Worm (Caenorhabditis elegans): ENCODE data around the gene T04C12.9.

Gene T04C12.9

DNA sequence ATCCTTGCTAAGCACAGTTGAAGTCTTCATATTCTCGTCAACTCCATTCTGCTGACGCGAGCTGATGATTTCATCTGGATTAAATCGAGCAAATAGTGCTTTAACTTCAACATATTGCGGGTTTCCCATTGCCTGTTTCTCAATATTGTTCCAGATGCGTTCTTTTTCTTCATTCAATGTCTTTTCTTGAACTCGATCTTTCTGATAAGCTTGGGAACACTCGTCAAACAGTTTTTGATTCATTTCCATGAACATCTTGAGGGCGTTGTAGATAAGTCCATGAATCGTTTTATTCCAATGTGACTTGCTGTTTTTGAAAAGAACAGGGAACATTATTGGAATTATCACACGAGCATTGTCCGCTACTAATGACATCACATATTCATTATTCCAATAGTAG is 35.3 kb downstream of the T04C12.9 start:
- TF ChIP-seq ztf-11 (tag; optimal IDR thresholded peaks at IDR 0.05) (no peak), elt-3 (tag; optimal IDR thresholded peaks at IDR 0.05) (no peak), mab-5 (tag; optimal IDR thresholded peaks at IDR 0.05) (no peak), nhr-77 (tag; optimal IDR thresholded peaks at IDR 0.05) (no peak), unc-62 (GFP tag; optimal IDR thresholded peaks at IDR 0.05) (no peak)

DNA sequence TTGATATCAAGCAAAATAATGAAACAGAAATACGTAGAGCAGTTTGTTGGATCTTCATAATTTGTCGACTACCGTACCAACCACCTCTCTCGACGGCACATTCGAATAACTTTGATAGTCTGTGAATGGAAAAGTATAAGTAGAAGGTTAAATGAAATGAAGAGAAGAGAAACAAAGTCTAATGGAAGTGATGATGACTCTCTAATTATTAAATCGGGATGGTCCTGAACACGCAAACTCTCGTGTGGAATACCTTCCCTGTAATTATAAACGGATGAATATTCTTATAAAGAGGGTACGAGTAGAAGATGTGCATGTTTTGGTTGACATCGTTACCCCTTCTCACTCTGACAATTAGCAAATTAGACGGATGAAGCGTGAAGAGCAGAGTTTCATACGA is 40.2 kb downstream of the T04C12.9 start, which contains the start of the genes C13G3.12 and hot-6:
Gene C13G3.12, minus strand, starts transcription at position 101 of the 400 bp plus-strand sequence.
Gene hot-6, minus strand, starts transcription at position 121 of the 400 bp plus-strand sequence.
- TF ChIP-seq sem-4 (tag; optimal IDR thresholded peaks at IDR 0.05): no peak

DNA sequence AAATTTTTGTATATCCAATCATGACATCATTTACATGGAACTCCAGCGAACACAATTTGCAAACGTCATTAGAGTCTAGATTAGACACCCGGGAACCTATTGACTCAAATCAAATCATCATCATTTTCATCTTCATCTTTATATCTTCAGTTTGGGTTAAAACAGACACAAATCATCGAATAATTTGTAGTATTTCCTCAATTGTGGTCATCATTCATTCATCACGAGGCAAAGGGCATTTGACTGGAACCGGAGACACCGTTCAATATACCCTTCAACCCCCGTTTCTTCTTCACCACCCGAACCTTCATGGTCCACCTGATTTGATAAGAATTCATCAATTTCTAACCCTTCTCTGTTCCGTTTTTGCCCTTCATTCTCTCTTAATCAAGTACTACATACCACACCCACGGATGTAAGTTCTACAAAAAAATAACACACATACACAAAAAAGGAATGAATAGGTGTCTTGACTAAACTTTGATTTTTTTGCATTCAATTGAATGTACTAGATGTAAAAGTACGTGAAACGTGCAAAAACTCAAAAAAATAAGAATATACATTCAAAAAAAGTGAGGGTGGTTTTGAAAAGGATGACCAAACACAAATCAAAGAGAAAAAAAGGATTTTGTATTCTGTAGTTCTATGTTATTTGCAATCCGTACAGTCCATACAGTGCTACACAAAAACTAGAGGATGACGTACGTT is 46.0 kb downstream of the T04C12.9 start:
- TF ChIP-seq sma-3 (GFP tag; optimal IDR thresholded peaks at IDR 0.05): peak; percentile 57
- TF ChIP-seq gmeb-1 (tag; optimal IDR thresholded peaks at IDR 0.05): no peak
- TF ChIP-seq ztf-1 (GFP tag; conservative IDR thresholded peaks at IDR 0.05): no peak
- TF ChIP-seq sma-9 (GFP tag; optimal IDR thresholded peaks at IDR 0.05): peak; percentile 69
- TF ChIP-seq sma-9 (tag; optimal IDR thresholded peaks at IDR 0.05): no peak

DNA sequence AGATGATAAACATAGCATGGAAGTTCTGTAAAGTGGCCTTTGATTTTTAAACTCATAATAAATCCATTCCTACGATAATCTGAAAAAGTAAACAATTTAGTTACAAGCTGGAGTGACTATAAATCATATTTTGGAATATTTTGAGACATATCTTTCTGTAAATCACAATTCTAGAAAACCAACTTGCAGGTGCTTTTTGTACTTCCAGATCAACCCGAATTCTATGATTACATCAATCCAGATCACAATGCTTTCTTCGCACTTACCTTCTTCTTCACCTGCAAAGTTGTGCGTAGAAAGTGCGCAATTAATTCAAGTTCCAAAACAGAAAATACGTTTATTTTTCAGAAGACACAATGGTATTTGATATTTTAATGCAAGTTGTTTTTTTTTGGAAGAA is 48.3 kb downstream of the T04C12.9 start:
- TF ChIP-seq mdl-1 (tag; optimal IDR thresholded peaks at IDR 0.05) (no peak), nhr-237 (tag; optimal IDR thresholded peaks at IDR 0.05) (no peak), elt-1 (tag; optimal IDR thresholded peaks at IDR 0.05) (no peak), sma-9 (GFP tag; optimal IDR thresholded peaks at IDR 0.05) (no peak), sma-9 (tag; optimal IDR thresholded peaks at IDR 0.05) (no peak), nhr-25 (tag; optimal IDR thresholded peaks at IDR 0.05) (no peak), gmeb-1 (tag; optimal IDR thresholded peaks at IDR 0.05) (no peak), nhr-23 (tag; optimal IDR thresholded peaks at IDR 0.05) (no peak), lin-11 (tag; optimal IDR thresholded peaks at IDR 0.05) (no peak), nhr-10 (tag; optimal IDR thresholded peaks at IDR 0.05) (no peak), nhr-129 (tag; optimal IDR thresholded peaks at IDR 0.05) (no peak), sem-4 (tag; optimal IDR thresholded peaks at IDR 0.05) (no peak), ceh-16 (tag; optimal IDR thresholded peaks at IDR 0.05) (no peak), zag-1 (tag; optimal IDR thresholded peaks at IDR 0.05) (no peak), unc-55 (GFP tag; optimal IDR thresholded peaks at IDR 0.05) (no peak), ceh-82 (tag; optimal IDR thresholded peaks at IDR 0.05) (no peak)

DNA sequence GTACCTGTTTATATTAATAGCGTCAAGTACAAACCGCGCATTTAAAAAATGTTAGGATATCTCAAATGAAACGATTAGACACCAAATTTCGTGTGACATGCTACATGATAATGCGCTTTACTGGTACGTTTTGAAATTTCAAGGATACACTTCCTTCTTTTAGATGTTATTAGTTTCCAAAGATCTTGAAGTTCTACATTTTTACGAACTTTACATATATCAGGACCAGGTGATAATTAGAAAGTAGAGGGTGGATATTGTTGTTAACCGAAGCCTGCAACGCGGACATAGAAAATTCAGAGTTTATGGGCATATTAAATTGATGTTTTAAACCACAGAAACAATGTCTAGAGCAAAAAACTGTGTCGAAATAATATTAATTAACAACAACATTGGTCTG is 49.8 kb downstream of the T04C12.9 start:
- TF ChIP-seq ztf-4 (tag; optimal IDR thresholded peaks at IDR 0.05): no peak
- no peak for TF ChIP-seq skn-1 (tag; optimal IDR thresholded peaks at IDR 0.05)
- TF ChIP-seq sem-4 (tag; optimal IDR thresholded peaks at IDR 0.05): no peak
- TF ChIP-seq nhr-129 (tag; optimal IDR thresholded peaks at IDR 0.05): no peak
- no peak for TF ChIP-seq Y55F3AM.14 (GFP tag; optimal IDR thresholded peaks at IDR 0.05)
- TF ChIP-seq lsy-2 (tag; optimal IDR thresholded peaks at IDR 0.05): no peak
- TF ChIP-seq crh-2 (tag; optimal IDR thresholded peaks at IDR 0.05): no peak
- no peak for TF ChIP-seq dmd-4 (tag; optimal IDR thresholded peaks at IDR 0.05)
- no peak for TF ChIP-seq blmp-1 (tag; optimal IDR thresholded peaks at IDR 0.05; ENCODE audit: insufficient read depth)
- no peak for TF ChIP-seq egl-27 (tag; optimal IDR thresholded peaks at IDR 0.05)
- TF ChIP-seq aly-2 (tag; optimal IDR thresholded peaks at IDR 0.05): no peak
- TF ChIP-seq fos-1 (tag; optimal IDR thresholded peaks at IDR 0.05): no peak
- TF ChIP-seq nhr-6 (tag; optimal IDR thresholded peaks at IDR 0.05): no peak
- TF ChIP-seq lin-13 (GFP tag; optimal IDR thresholded peaks at IDR 0.05): no peak
- no peak for TF ChIP-seq ztf-11 (tag; optimal IDR thresholded peaks at IDR 0.05)
